Fruit fly (Drosophila melanogaster): ENCODE data around the gene PolI.

DNA sequence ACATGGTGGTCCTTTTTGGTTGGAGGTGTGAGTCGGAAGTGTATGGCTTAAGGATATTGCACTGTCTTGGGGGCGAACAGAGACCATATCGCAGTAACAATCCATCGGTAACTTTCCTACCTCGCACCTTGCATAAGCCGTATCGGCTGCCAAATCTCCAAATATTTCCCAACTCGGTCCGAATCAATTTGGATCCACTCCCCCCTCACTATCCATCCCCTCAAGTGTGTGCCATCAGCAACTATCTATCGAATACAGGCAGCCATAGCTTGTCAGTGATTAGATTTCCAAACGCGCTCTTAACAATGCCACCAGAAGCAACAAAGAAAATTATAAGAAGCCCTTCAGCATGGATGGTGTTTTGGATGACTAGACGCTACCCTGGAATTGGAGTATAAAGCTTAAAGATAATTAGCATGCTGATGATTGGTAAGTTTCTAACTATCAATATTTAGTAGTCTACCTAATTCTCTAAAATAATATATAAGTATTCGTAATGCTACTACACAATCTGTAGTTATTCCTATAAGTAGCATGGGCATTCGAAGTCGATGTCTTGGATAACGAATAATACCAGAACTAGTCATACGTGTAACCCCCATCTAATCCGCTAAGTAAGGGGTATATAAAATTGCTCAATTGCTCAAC is 26.6 kb upstream of the PolI start:
- TF ChIP-seq tll (GFP tag; optimal IDR thresholded peaks at IDR 0.05) (no peak), CG12155 (GFP tag; optimal IDR thresholded peaks at IDR 0.05) (peak; percentile 50), Elba2 (GFP tag; optimal IDR thresholded peaks at IDR 0.05) (no peak), MTF-1 (GFP tag; optimal IDR thresholded peaks at IDR 0.05; ENCODE audit: borderline replicate concordance) (no peak), D19A (tag; optimal IDR thresholded peaks at IDR 0.05) (peak; percentile 47), HHEX (GFP tag; optimal IDR thresholded peaks at IDR 0.05) (peak; percentile 43), scrt (GFP tag; optimal IDR thresholded peaks at IDR 0.05) (peak; percentile 30), Mrtf (GFP tag; IDR thresholded peaks at IDR 0.05) (no peak)
